Worm (Caenorhabditis elegans) whole organism, mixed stage, embryonic: ENCODE results near the gene ZK622.1.

Source experiments
- bed-3 ChIP-seq: fragments of 200-800 bp; sonication (Bioruptor generic); optimal IDR thresholded peaks from 3 replicates; lab custom pipeline; 2018; ENCODE audit warnings: mild to moderate bottlenecking, missing genetic modification characterization, moderate library complexity, missing compliant biosample characterization
- ceh-39 ChIP-seq: fragments of 150-350 bp; optimal IDR thresholded peaks from 2 replicates; lab custom pipeline; 2014; ENCODE audit warnings: missing biosample characterization, missing genetic modification characterization
- ceh-43 ChIP-seq: fragments of 200-800 bp; sonication (Bioruptor generic); optimal IDR thresholded peaks from 2 replicates; lab custom pipeline; 2018; ENCODE audit warnings: mild to moderate bottlenecking, missing genetic modification characterization, moderate library complexity, missing compliant biosample characterization
- ceh-83 ChIP-seq: fragments of 200-800 bp; sonication (Bioruptor generic); optimal IDR thresholded peaks from 2 replicates; lab custom pipeline; 2018; ENCODE audit warnings: mild to moderate bottlenecking, missing genetic modification characterization, missing compliant biosample characterization
- ces-1 ChIP-seq: fragments of 150-350 bp; optimal IDR thresholded peaks from 2 replicates; lab custom pipeline; 2014; ENCODE audit warnings: missing biosample characterization, missing genetic modification reagents, missing genetic modification characterization
- cnd-1 ChIP-seq: fragments of 200-800 bp; sonication (Bioruptor generic); optimal IDR thresholded peaks from 2 replicates; lab custom pipeline; 2018; ENCODE audit warnings: mild to moderate bottlenecking, missing genetic modification characterization, missing compliant biosample characterization
- drap-1 ChIP-seq: fragments of 200-800 bp; sonication (Bioruptor generic); optimal IDR thresholded peaks from 3 replicates; lab custom pipeline; 2018; ENCODE audit warnings: mild to moderate bottlenecking, missing genetic modification characterization, missing compliant biosample characterization
- elt-1 ChIP-seq: sonication (generic microtip); optimal IDR thresholded peaks from 2 replicates; lab custom pipeline; 2017; ENCODE audit warnings: missing genetic modification characterization, mild to moderate bottlenecking, missing compliant biosample characterization, antibody characterized with exemption, moderate library complexity, borderline replicate concordance; ENCODE audit not compliant: insufficient read depth
- elt-3 ChIP-seq: fragments of 150-350 bp; optimal IDR thresholded peaks from 2 replicates; lab custom pipeline; 2014; ENCODE audit warnings: missing biosample characterization, missing genetic modification characterization
- ham-2 ChIP-seq: fragments of 200-800 bp; sonication (Bioruptor generic); optimal IDR thresholded peaks from 2 replicates; lab custom pipeline; 2018; ENCODE audit warnings: mild to moderate bottlenecking, missing genetic modification characterization, missing compliant biosample characterization
- hlh-1 ChIP-seq: fragments of 150-350 bp; optimal IDR thresholded peaks from 2 replicates; lab custom pipeline; 2014; ENCODE audit warnings: missing biosample characterization, missing genetic modification reagents, missing genetic modification characterization
- lin-13 ChIP-seq: fragments of 150-350 bp; optimal IDR thresholded peaks from 2 replicates; lab custom pipeline; 2014; ENCODE audit warnings: missing biosample characterization, missing genetic modification characterization
- lin-32 ChIP-seq: fragments of 200-800 bp; sonication (Bioruptor generic); optimal IDR thresholded peaks from 2 replicates; lab custom pipeline; 2018; ENCODE audit warnings: mild to moderate bottlenecking, missing genetic modification characterization, missing compliant biosample characterization
- lsy-2 ChIP-seq: fragments of 150-350 bp; optimal IDR thresholded peaks from 2 replicates; lab custom pipeline; 2014; ENCODE audit warnings: missing biosample characterization, missing genetic modification characterization
- mab-5 ChIP-seq: fragments of 150-350 bp; optimal IDR thresholded peaks from 2 replicates; lab custom pipeline; 2014; ENCODE audit warnings: missing biosample characterization, missing genetic modification characterization
- mep-1 ChIP-seq: fragments of 150-350 bp; optimal IDR thresholded peaks from 2 replicates; lab custom pipeline; 2017; ENCODE audit warnings: missing biosample characterization, missing genetic modification reagents, missing genetic modification characterization, inconsistent platforms
- mls-2 ChIP-seq: sonication (generic microtip); optimal IDR thresholded peaks from 2 replicates; lab custom pipeline; 2016; ENCODE audit warnings: mild to moderate bottlenecking, missing genetic modification characterization, moderate library complexity, missing compliant biosample characterization
- nhr-12 ChIP-seq: fragments of 150-350 bp; optimal IDR thresholded peaks from 2 replicates; lab custom pipeline; 2014; ENCODE audit warnings: missing biosample characterization, missing genetic modification characterization
- nhr-2 ChIP-seq: fragments of 150-350 bp; optimal IDR thresholded peaks from 2 replicates; lab custom pipeline; 2014; ENCODE audit warnings: missing biosample characterization, missing genetic modification characterization
- nhr-237 ChIP-seq: fragments of 150-350 bp; optimal IDR thresholded peaks from 2 replicates; lab custom pipeline; 2014; ENCODE audit warnings: missing biosample characterization, missing genetic modification characterization
- nhr-28 ChIP-seq: fragments of 150-350 bp; optimal IDR thresholded peaks from 2 replicates; lab custom pipeline; 2014; ENCODE audit warnings: missing biosample characterization, missing genetic modification characterization
- nhr-76 ChIP-seq: sonication (generic microtip); optimal IDR thresholded peaks from 2 replicates; lab custom pipeline; 2017; ENCODE audit warnings: missing biosample characterization, missing genetic modification characterization
- pha-4 ChIP-seq: fragments of 150-350 bp; optimal IDR thresholded peaks from 2 replicates; lab custom pipeline; 2018; ENCODE audit warnings: missing biosample characterization, missing genetic modification reagents, missing genetic modification characterization
- sem-2 ChIP-seq: fragments of 200-800 bp; sonication (Bioruptor generic); optimal IDR thresholded peaks from 2 replicates; lab custom pipeline; 2018; ENCODE audit warnings: mild to moderate bottlenecking, missing genetic modification characterization, missing compliant biosample characterization
- snpc-4 ChIP-seq: fragments of 150-350 bp; optimal IDR thresholded peaks from 2 replicates; lab custom pipeline; 2014; ENCODE audit warnings: missing biosample characterization, missing genetic modification characterization
- sptf-1 ChIP-seq: sonication (generic microtip); optimal IDR thresholded peaks from 2 replicates; lab custom pipeline; 2017; ENCODE audit warnings: mild to moderate bottlenecking, missing genetic modification characterization, moderate library complexity, missing compliant biosample characterization
- tbx-8 ChIP-seq: fragments of 200-800 bp; sonication (Bioruptor generic); optimal IDR thresholded peaks from 2 replicates; lab custom pipeline; 2018; ENCODE audit warnings: mild to moderate bottlenecking, missing genetic modification characterization, moderate library complexity, missing compliant biosample characterization
- unc-120 ChIP-seq: sonication (generic microtip); optimal IDR thresholded peaks from 2 replicates; lab custom pipeline; 2017; ENCODE audit warnings: missing genetic modification characterization, missing compliant biosample characterization; ENCODE audit not compliant: poor library complexity, severe bottlenecking
- unc-39 ChIP-seq: fragments of 150-350 bp; optimal IDR thresholded peaks from 2 replicates; lab custom pipeline; 2014; ENCODE audit warnings: missing biosample characterization, missing genetic modification characterization
- unc-62 ChIP-seq: fragments of 150-350 bp; optimal IDR thresholded peaks from 2 replicates; lab custom pipeline; 2014; ENCODE audit warnings: missing biosample characterization, missing genetic modification reagents, missing genetic modification characterization
- zip-8 ChIP-seq: fragments of 150-350 bp; optimal IDR thresholded peaks from 2 replicates; lab custom pipeline; 2014; ENCODE audit warnings: missing biosample characterization, missing genetic modification characterization
- ztf-11 ChIP-seq: fragments of 150-350 bp; optimal IDR thresholded peaks from 2 replicates; lab custom pipeline; 2014; ENCODE audit warnings: missing biosample characterization, missing genetic modification characterization

The ZK622.1 gene

ce11 chrII:5305121-5305520, 11.5 kb downstream of the ZK622.1 start:
- no peak for TF ChIP-seq elt-3 (tag; lab: Kevin White, UChicago)
- no peak for TF ChIP-seq bed-3
- TF ChIP-seq elt-1 = no peak
- TF ChIP-seq unc-39 (tag; lab: Kevin White, UChicago) = no peak
- no peak for TF ChIP-seq mep-1 (tag; lab: Kevin White, UChicago)
- no peak for TF ChIP-seq drap-1 (GFP tag; lab: Kevin White, UChicago)
- TF ChIP-seq sptf-1 = no peak
- no peak for TF ChIP-seq lsy-2
- no peak for TF ChIP-seq mab-5 (tag; lab: Kevin White, UChicago)
- TF ChIP-seq lin-13 (tag; lab: Kevin White, UChicago) = no peak
- TF ChIP-seq nhr-237 (tag; lab: Kevin White, UChicago) = no peak
- TF ChIP-seq unc-120 = no peak
- TF ChIP-seq ztf-11 = no peak
- no peak for TF ChIP-seq nhr-76 (tag; lab: Kevin White, UChicago)
- no peak for TF ChIP-seq nhr-2
- no peak for TF ChIP-seq cnd-1
- no peak for TF ChIP-seq ham-2 (GFP tag; lab: Kevin White, UChicago)
- TF ChIP-seq lin-32 = no peak
- TF ChIP-seq, all 35 proteins: peak for 0

DNA sequence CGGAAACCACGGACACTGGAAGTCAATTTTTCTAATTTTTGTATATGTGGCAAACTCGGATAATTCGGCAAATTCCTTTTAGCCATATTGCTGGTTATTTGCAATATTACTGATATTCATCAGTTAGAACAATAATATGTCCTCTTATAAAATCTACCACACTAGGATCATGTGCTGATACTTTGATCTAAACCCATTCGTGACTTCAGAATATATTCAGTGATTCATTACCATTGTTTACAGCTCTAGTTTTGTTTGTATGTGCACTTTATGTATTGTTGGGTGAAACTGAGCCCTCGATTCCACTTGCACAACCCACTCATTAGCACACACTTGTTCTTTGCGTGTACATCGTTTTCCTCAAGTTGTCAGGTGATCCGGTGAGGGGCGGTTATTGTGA, 12.6 kb downstream of the ZK622.1 start:
- no peak for TF ChIP-seq nhr-2
- no peak for TF ChIP-seq sem-2 (GFP tag; lab: Kevin White, UChicago)
- no peak for TF ChIP-seq ces-1 (GFP tag; lab: Kevin White, UChicago)
- TF ChIP-seq lsy-2 = no peak
- no peak for TF ChIP-seq zip-8 (tag; lab: Kevin White, UChicago)
- TF ChIP-seq unc-120 = no peak
- no peak for TF ChIP-seq nhr-237 (tag; lab: Kevin White, UChicago)
- TF ChIP-seq ceh-39 = no peak
- TF ChIP-seq nhr-76 (tag; lab: Kevin White, UChicago) = no peak
- no peak for TF ChIP-seq elt-3 (tag; lab: Kevin White, UChicago)
- no peak for TF ChIP-seq mls-2 (tag; lab: Kevin White, UChicago)
- TF ChIP-seq sptf-1 = no peak
- TF ChIP-seq nhr-12 (tag; lab: Kevin White, UChicago) = no peak
- no peak for TF ChIP-seq hlh-1 (tag; lab: Kevin White, UChicago)
- TF ChIP-seq cnd-1 = no peak
- TF ChIP-seq unc-39 (tag; lab: Kevin White, UChicago) = no peak
- TF ChIP-seq mab-5 (tag; lab: Kevin White, UChicago) = no peak

DNA sequence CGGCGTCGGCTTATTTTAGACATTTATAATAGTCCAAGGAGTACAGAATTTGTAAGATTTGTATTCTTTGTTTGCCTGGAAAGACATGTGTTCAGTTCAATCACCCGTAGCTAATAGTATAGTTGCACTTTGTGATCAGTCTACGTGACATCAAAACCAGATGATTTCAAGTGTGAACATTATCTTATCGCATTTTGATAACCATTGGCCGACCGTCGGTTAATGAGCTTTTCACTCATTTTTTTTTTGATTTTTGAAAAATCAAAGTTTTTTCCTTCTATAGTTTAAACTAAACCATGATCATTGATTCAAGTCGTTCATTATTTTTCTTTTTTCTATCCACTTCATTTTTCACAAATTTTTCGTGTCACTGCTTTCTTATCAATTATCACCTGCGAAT, 13.6 kb downstream of the ZK622.1 start:
- TF ChIP-seq ztf-11 (no peak), unc-39 (tag; lab: Kevin White, UChicago) (no peak), ces-1 (GFP tag; lab: Kevin White, UChicago) (no peak)
- TF ChIP-seq, all 35 proteins: peak for 0

- TF ChIP-seq hlh-1 (tag; lab: Kevin White, UChicago) (peak; percentile 72), pha-4 (tag; lab: Kevin White, UChicago) (no peak)
Observed at ce11 chrII:5308961-5309360, 15.4 kb downstream of the ZK622.1 start.

DNA sequence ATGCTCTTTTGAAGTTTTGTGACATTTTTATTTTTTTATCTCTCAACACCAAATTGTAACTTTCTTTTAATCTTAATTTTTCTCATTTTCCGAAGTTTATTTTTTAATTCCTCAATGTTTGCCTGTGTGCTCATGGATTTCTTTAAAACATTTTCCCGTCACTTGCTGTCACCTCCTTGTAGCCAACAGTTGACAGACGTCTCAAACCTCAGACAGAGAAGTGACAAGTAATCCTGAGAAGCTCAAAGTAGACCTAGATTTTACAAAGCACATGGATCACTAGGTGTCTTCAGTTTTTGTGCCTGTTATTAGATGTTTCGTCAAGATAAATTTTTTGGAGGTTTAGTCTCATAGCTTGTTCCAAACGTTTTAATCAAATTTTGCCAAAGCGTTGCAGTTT, 16.1 kb downstream of the ZK622.1 start:
- TF ChIP-seq bed-3 (no peak), elt-1 (no peak), ceh-83 (no peak)

DNA sequence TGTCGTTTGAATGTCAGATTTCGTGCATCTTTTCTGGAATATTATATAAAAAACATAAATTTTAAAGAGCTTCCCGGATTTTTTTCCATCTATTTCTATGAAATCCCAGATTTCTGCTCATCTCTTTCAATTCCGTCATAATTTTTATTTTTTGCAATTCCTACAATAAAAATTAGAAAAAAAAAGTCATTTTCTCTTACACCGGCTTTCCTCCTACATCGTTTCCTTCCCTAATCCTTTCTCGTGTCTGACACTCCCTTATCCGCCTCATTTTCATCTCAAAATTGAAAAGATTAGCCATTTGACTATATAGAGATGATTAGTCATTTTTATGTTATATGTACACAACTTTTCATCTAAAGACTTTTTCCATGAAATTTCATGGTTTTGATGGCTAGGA, 17.2 kb downstream of the ZK622.1 start:
- no peak for TF ChIP-seq sptf-1
- no peak for TF ChIP-seq zip-8 (tag; lab: Kevin White, UChicago)
- no peak for TF ChIP-seq unc-62 (GFP tag; lab: Kevin White, UChicago)
- TF ChIP-seq ceh-39 = no peak
- no peak for TF ChIP-seq elt-1
- TF ChIP-seq ceh-43 (GFP tag; lab: Kevin White, UChicago) = no peak

DNA sequence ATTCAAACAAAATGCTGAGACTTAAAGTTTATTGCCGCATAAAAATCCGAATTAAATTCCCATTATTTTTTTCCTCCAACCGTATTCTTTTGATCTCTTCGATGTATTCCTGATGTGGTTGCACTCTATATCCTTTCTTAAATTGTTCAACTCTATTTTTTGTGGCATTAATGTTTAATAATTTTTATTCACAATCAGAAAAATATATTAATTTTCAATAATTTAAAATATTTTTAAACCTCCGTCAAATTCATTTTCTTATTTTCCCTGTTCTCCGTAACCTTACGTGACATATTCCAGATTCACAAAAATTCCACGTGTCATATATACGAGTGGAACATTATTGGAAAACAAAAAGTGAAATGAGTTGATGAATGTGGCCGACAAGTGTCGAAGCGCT, 18.1 kb downstream of the ZK622.1 start, which contains the start of gene gcy-12:
Gene gcy-12 (plus strand): TSS at position 301 of the 400 bp plus-strand sequence.
- TF ChIP-seq nhr-76 (tag; lab: Kevin White, UChicago) = no peak
- no peak for TF ChIP-seq sem-2 (GFP tag; lab: Kevin White, UChicago)
- TF ChIP-seq drap-1 (GFP tag; lab: Kevin White, UChicago) = no peak
- no peak for TF ChIP-seq tbx-8 (GFP tag; lab: Kevin White, UChicago)
- no peak for TF ChIP-seq pha-4 (tag; lab: Kevin White, UChicago)
- TF ChIP-seq snpc-4 = no peak
- TF ChIP-seq hlh-1 (tag; lab: Kevin White, UChicago) = no peak
- TF ChIP-seq lin-32 = no peak
- TF ChIP-seq nhr-28 (tag; lab: Kevin White, UChicago) = no peak
- TF ChIP-seq mls-2 (tag; lab: Kevin White, UChicago) = no peak
- TF ChIP-seq, all 35 proteins: peak for 0
